Worm (Caenorhabditis elegans): ENCODE data around the gene ZK816.3.

Gene ZK816.3

DNA sequence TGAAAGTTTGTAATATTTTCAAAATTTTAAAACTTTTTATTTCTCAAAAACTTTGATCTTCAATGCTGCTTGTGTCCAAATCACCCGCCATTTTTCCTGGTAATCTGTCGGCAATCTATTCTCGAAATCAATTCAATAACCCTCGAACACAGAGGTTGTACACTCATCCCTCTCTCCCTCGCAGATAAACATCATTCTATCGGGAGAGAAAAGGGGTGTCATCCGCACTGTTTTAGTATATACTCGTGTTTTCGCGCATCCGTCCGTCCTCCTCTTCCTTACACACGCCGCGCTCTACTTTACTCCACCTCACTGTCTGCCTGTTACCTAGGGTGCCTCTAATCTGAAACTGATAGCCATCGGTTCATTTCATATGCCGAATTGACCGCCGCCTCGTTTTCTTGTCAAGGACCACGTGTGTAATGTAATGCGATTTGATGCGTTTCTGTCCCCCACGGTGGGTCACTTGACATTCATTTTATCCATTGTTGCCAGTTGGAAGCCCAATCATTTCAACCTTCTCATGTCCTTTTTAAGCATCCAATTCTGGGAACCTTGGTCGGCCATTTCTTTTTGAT is 4.5 kb upstream of the ZK816.3 start:
- TF ChIP-seq hmg-4 (GFP tag; optimal IDR thresholded peaks at IDR 0.05) (no peak), scrt-1 (GFP tag; IDR thresholded peaks at IDR 0.05) (no peak), ama-1 (optimal IDR thresholded peaks at IDR 0.05) (no peak), hnd-1 (tag; optimal IDR thresholded peaks at IDR 0.05) (no peak), ceh-36 (tag; optimal IDR thresholded peaks at IDR 0.05) (no peak), F13C5.2 (tag; optimal IDR thresholded peaks at IDR 0.05) (no peak), tbx-37 (GFP tag; conservative IDR thresholded peaks at IDR 0.05) (no peak), tbx-11 (GFP tag; IDR thresholded peaks at IDR 0.05) (no peak), B0310.2 (tag; optimal IDR thresholded peaks at IDR 0.05) (no peak), tra-4 (tag; optimal IDR thresholded peaks at IDR 0.05) (no peak), flt-1 (GFP tag; IDR thresholded peaks at IDR 0.05) (no peak), ceh-13 (GFP tag; optimal IDR thresholded peaks at IDR 0.05) (no peak), ets-7 (tag; optimal IDR thresholded peaks at IDR 0.05) (no peak), sea-1 (GFP tag; conservative IDR thresholded peaks at IDR 0.05) (no peak), hmbx-1 (tag; optimal IDR thresholded peaks at IDR 0.05) (no peak), pes-1 (GFP tag; IDR thresholded peaks at IDR 0.05) (no peak), aly-1 (tag; optimal IDR thresholded peaks at IDR 0.05) (no peak)

DNA sequence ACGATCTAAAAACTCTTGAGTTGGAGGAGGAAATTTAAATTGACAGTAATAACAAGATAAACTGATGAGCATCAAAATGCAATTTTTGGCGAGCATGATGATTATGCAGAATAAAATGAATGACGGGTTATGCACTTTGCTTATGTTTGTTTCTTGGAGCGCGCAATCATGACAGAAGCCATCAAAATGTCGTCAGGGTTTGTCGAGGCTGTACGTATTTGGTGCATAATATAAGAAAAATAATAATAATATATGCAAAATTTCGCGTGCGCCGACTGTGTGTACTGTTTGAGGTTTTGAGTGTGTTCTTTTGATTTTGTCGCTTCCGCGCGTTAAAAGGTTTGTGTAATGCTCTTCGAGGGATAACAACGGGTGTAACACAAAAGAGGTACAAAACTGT is 2.1 kb downstream of the ZK816.3 start, which contains the start of gene nspg-4:
Gene nspg-4, minus strand, starts transcription at position 101 of the 400 bp plus-strand sequence.
- no peak for TF ChIP-seq flt-1 (GFP tag; IDR thresholded peaks at IDR 0.05)
- no peak for TF ChIP-seq tra-4 (tag; optimal IDR thresholded peaks at IDR 0.05)
- no peak for TF ChIP-seq aly-1 (tag; optimal IDR thresholded peaks at IDR 0.05)
- no peak for TF ChIP-seq hmbx-1 (tag; optimal IDR thresholded peaks at IDR 0.05)
- TF ChIP-seq ets-7 (tag; optimal IDR thresholded peaks at IDR 0.05), result no peak
- TF ChIP-seq pes-1 (GFP tag; IDR thresholded peaks at IDR 0.05), result no peak
- TF ChIP-seq F13C5.2 (tag; optimal IDR thresholded peaks at IDR 0.05), result no peak
- no peak for TF ChIP-seq sea-1 (GFP tag; conservative IDR thresholded peaks at IDR 0.05)
- no peak for TF ChIP-seq hmg-4 (GFP tag; optimal IDR thresholded peaks at IDR 0.05)
- no peak for TF ChIP-seq scrt-1 (GFP tag; IDR thresholded peaks at IDR 0.05)
- TF ChIP-seq hnd-1 (tag; optimal IDR thresholded peaks at IDR 0.05), result no peak

DNA sequence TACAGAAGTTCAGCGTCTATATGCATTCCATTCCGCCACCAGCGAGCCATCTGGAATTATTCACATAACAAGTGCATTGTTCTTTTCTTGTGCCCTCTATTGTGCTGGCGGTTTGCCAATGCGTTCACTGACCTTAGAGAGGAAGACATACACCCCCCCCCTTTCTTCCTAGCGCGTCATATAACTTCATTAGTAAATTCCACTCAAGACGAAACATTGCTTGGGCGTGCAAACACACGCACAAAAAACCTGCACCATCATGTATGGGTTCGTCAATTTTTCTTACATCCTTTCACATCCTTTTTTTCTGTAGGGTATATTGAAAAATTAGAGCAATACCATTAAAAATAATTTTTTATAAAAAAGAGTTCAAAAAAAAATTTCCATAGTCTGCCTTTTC is 3.3 kb downstream of the ZK816.3 start, which contains the start of gene ZK816.1:
Gene ZK816.1, plus strand, starts transcription at position 187 of the 400 bp plus-strand sequence.
- TF ChIP-seq B0310.2 (tag; optimal IDR thresholded peaks at IDR 0.05) (no peak), hmg-4 (GFP tag; optimal IDR thresholded peaks at IDR 0.05) (no peak), aly-1 (tag; optimal IDR thresholded peaks at IDR 0.05) (no peak), tbx-11 (GFP tag; IDR thresholded peaks at IDR 0.05) (no peak), flt-1 (GFP tag; IDR thresholded peaks at IDR 0.05) (no peak), ceh-13 (GFP tag; optimal IDR thresholded peaks at IDR 0.05) (no peak), pes-1 (GFP tag; IDR thresholded peaks at IDR 0.05) (no peak), ama-1 (optimal IDR thresholded peaks at IDR 0.05) (no peak), F13C5.2 (tag; optimal IDR thresholded peaks at IDR 0.05) (no peak), tra-4 (tag; optimal IDR thresholded peaks at IDR 0.05) (no peak), hmbx-1 (tag; optimal IDR thresholded peaks at IDR 0.05) (no peak), ceh-36 (tag; optimal IDR thresholded peaks at IDR 0.05) (no peak), sea-1 (GFP tag; conservative IDR thresholded peaks at IDR 0.05) (no peak), ets-7 (tag; optimal IDR thresholded peaks at IDR 0.05) (no peak), tbx-37 (GFP tag; conservative IDR thresholded peaks at IDR 0.05) (no peak), hnd-1 (tag; optimal IDR thresholded peaks at IDR 0.05) (no peak), scrt-1 (GFP tag; IDR thresholded peaks at IDR 0.05) (no peak)

ce11 chrX:3362378-3362777 is 14.2 kb downstream of the ZK816.3 start, which contains the start of gene dhs-26:
TSS of gene dhs-26 (minus strand) at chrX:3362493.
- no peak for TF ChIP-seq ets-7 (tag; optimal IDR thresholded peaks at IDR 0.05)

- TF ChIP-seq pes-1 (GFP tag; IDR thresholded peaks at IDR 0.05) (no peak), ama-1 (optimal IDR thresholded peaks at IDR 0.05) (no peak), F13C5.2 (tag; optimal IDR thresholded peaks at IDR 0.05) (no peak), ceh-36 (tag; optimal IDR thresholded peaks at IDR 0.05) (no peak), flt-1 (GFP tag; IDR thresholded peaks at IDR 0.05) (no peak), hnd-1 (tag; optimal IDR thresholded peaks at IDR 0.05) (no peak), tbx-37 (GFP tag; conservative IDR thresholded peaks at IDR 0.05) (no peak), hmg-4 (GFP tag; optimal IDR thresholded peaks at IDR 0.05) (no peak), scrt-1 (GFP tag; IDR thresholded peaks at IDR 0.05) (no peak), aly-1 (tag; optimal IDR thresholded peaks at IDR 0.05) (no peak), hmbx-1 (tag; optimal IDR thresholded peaks at IDR 0.05) (no peak), tbx-11 (GFP tag; IDR thresholded peaks at IDR 0.05) (no peak)
These were observed 18.6 kb downstream of the ZK816.3 start for ce11 chrX:3366782-3367181.

ce11 chrX:3368659-3369058 is 20.5 kb downstream of the ZK816.3 start, which contains the start of gene ZK563.2:
TSS of gene ZK563.2 (plus strand) at chrX:3368959.
- TF ChIP-seq tra-4 (tag; optimal IDR thresholded peaks at IDR 0.05) (no peak), ceh-13 (GFP tag; optimal IDR thresholded peaks at IDR 0.05) (no peak), tbx-37 (GFP tag; conservative IDR thresholded peaks at IDR 0.05) (no peak), ama-1 (optimal IDR thresholded peaks at IDR 0.05) (no peak), hmbx-1 (tag; optimal IDR thresholded peaks at IDR 0.05) (no peak), ets-7 (tag; optimal IDR thresholded peaks at IDR 0.05) (no peak), B0310.2 (tag; optimal IDR thresholded peaks at IDR 0.05) (no peak), sea-1 (GFP tag; conservative IDR thresholded peaks at IDR 0.05) (no peak), F13C5.2 (tag; optimal IDR thresholded peaks at IDR 0.05) (no peak), hmg-4 (GFP tag; optimal IDR thresholded peaks at IDR 0.05) (no peak), aly-1 (tag; optimal IDR thresholded peaks at IDR 0.05) (no peak), hnd-1 (tag; optimal IDR thresholded peaks at IDR 0.05) (no peak), flt-1 (GFP tag; IDR thresholded peaks at IDR 0.05) (no peak), scrt-1 (GFP tag; IDR thresholded peaks at IDR 0.05) (no peak), tbx-11 (GFP tag; IDR thresholded peaks at IDR 0.05) (no peak), ceh-36 (tag; optimal IDR thresholded peaks at IDR 0.05) (no peak), pes-1 (GFP tag; IDR thresholded peaks at IDR 0.05) (no peak)

- TF ChIP-seq pes-1 (GFP tag; IDR thresholded peaks at IDR 0.05) (no peak), F13C5.2 (tag; optimal IDR thresholded peaks at IDR 0.05) (no peak), tbx-11 (GFP tag; IDR thresholded peaks at IDR 0.05) (no peak), tbx-37 (GFP tag; conservative IDR thresholded peaks at IDR 0.05) (no peak), scrt-1 (GFP tag; IDR thresholded peaks at IDR 0.05) (no peak), flt-1 (GFP tag; IDR thresholded peaks at IDR 0.05) (no peak), hnd-1 (tag; optimal IDR thresholded peaks at IDR 0.05) (no peak), hmg-4 (GFP tag; optimal IDR thresholded peaks at IDR 0.05) (no peak), ama-1 (optimal IDR thresholded peaks at IDR 0.05) (no peak), tra-4 (tag; optimal IDR thresholded peaks at IDR 0.05) (no peak), sea-1 (GFP tag; conservative IDR thresholded peaks at IDR 0.05) (no peak), B0310.2 (tag; optimal IDR thresholded peaks at IDR 0.05) (no peak), ceh-13 (GFP tag; optimal IDR thresholded peaks at IDR 0.05) (no peak), hmbx-1 (tag; optimal IDR thresholded peaks at IDR 0.05) (no peak), aly-1 (tag; optimal IDR thresholded peaks at IDR 0.05) (no peak), ets-7 (tag; optimal IDR thresholded peaks at IDR 0.05) (no peak), ceh-36 (tag; optimal IDR thresholded peaks at IDR 0.05) (no peak)
These were observed 21.3 kb downstream of the ZK816.3 start for ce11 chrX:3369442-3369841.
